Worm (Caenorhabditis elegans) whole organism, L1 larva: ENCODE results near the gene clec-227.

Experiments
- C04F5.9 ChIP-seq: sonication (generic microtip); optimal IDR thresholded peaks from 2 replicates; lab custom pipeline; 2016; ENCODE audit warnings: missing genetic modification characterization, missing compliant biosample characterization
- C16A3.4 ChIP-seq: fragments of 150-350 bp; optimal IDR thresholded peaks from 2 replicates; lab custom pipeline; 2014; ENCODE audit warnings: missing biosample characterization, missing genetic modification characterization
- Y116A8C.19 ChIP-seq: sonication (generic microtip); optimal IDR thresholded peaks from 2 replicates; lab custom pipeline; 2016; ENCODE audit warnings: missing compliant biosample characterization, missing genetic modification characterization, borderline replicate concordance
- alr-1 ChIP-seq: fragments of 200-800 bp; sonication (Bioruptor generic); optimal IDR thresholded peaks from 2 replicates; lab custom pipeline; 2018; ENCODE audit warnings: borderline replicate concordance, mild to moderate bottlenecking, missing genetic modification characterization, missing compliant biosample characterization
- ama-1 ChIP-seq: fragments of 150-350 bp; optimal IDR thresholded peaks from 2 replicates; lab custom pipeline; 2014
- blmp-1 ChIP-seq: fragments of 150-350 bp; optimal IDR thresholded peaks from 2 replicates; lab custom pipeline; 2014; ENCODE audit warnings: missing biosample characterization, missing genetic modification characterization
- ceh-63 ChIP-seq: fragments of 200-800 bp; sonication (Bioruptor generic); optimal IDR thresholded peaks from 2 replicates; lab custom pipeline; 2018; ENCODE audit warnings: mild to moderate bottlenecking, missing genetic modification characterization, missing compliant biosample characterization
- ceh-8 ChIP-seq: fragments of 200-800 bp; sonication (Bioruptor generic); optimal IDR thresholded peaks from 2 replicates; lab custom pipeline; 2018; ENCODE audit warnings: mild to moderate bottlenecking, missing genetic modification characterization, moderate library complexity, missing compliant biosample characterization
- dpl-1 ChIP-seq, 3 experiments: fragments of 150-350 bp in 2 of 3; sonication (generic microtip) in 1 of 3; optimal IDR thresholded peaks; 2 replicates each; lab custom pipeline; 2014 to 2017; ENCODE audit warnings: missing biosample characterization in 3 of 3, missing genetic modification characterization in 3 of 3, missing genetic modification reagents in 3 of 3
- efl-1 ChIP-seq, 4 experiments: fragments of 150-350 bp; optimal IDR thresholded peaks in 3 of 4; peaks in 1 of 4; 1 replicate in 1 of 4; 2 replicates in 3 of 4; lab custom pipeline; 2014; ENCODE audit warnings: missing biosample characterization in 2 of 4, missing genetic modification characterization in 2 of 4, missing genetic modification reagents in 2 of 4
- egl-13 ChIP-seq: sonication (generic microtip); optimal IDR thresholded peaks from 2 replicates; lab custom pipeline; 2016; ENCODE audit warnings: missing genotype, missing genetic modification reagents, missing genetic modification characterization, missing compliant biosample characterization
- egl-27 ChIP-seq, 2 experiments: fragments of 150-350 bp in 1 of 2; sonication (generic microtip); optimal IDR thresholded peaks; 3 replicates each; lab custom pipeline; 2017 to 2018; ENCODE audit warnings: missing biosample characterization in 2 of 2, missing genetic modification characterization in 2 of 2, missing genetic modification reagents in 2 of 2
- elt-2 ChIP-seq: sonication (generic microtip); optimal IDR thresholded peaks from 2 replicates; lab custom pipeline; 2016; ENCODE audit warnings: missing genetic modification characterization, mild to moderate bottlenecking, inconsistent platforms, missing compliant biosample characterization, missing genetic modification reagents
- ets-5 ChIP-seq: fragments of 200-800 bp; sonication (Bioruptor generic); IDR thresholded peaks from 2 replicates; pipeline ENCODE4 v1.3.6; 2022; ENCODE audit warnings: missing genetic modification characterization, missing compliant biosample characterization
- fkh-10 ChIP-seq: sonication (generic microtip); optimal IDR thresholded peaks from 2 replicates; lab custom pipeline; 2017; ENCODE audit warnings: missing biosample characterization, missing genetic modification reagents, missing genetic modification characterization
- fkh-4 ChIP-seq: sonication (generic microtip); optimal IDR thresholded peaks from 2 replicates; lab custom pipeline; 2016; ENCODE audit warnings: missing compliant biosample characterization, missing genetic modification characterization, borderline replicate concordance
- irx-1 ChIP-seq: sonication (generic microtip); optimal IDR thresholded peaks from 2 replicates; lab custom pipeline; 2016; ENCODE audit warnings: missing genetic modification characterization, missing compliant biosample characterization
- isw-1 ChIP-seq: fragments of 200-800 bp; sonication (Bioruptor generic); IDR thresholded peaks from 2 replicates; pipeline ENCODE4 v1.3.6; 2022; ENCODE audit warnings: missing genetic modification characterization, missing compliant biosample characterization
- jun-1 ChIP-seq: fragments of 150-350 bp; optimal IDR thresholded peaks from 2 replicates; lab custom pipeline; 2014; ENCODE audit warnings: missing biosample characterization, missing genetic modification reagents, missing genetic modification characterization
- lin-14 ChIP-seq: fragments of 200-800 bp; sonication (Bioruptor generic); optimal IDR thresholded peaks from 2 replicates; lab custom pipeline; 2018; ENCODE audit warnings: mild to moderate bottlenecking, missing genetic modification characterization, moderate library complexity, missing compliant biosample characterization
- mab-9 ChIP-seq: fragments of 200-800 bp; sonication (Bioruptor generic); IDR thresholded peaks from 2 replicates; pipeline ENCODE4 v1.3.6; 2022; ENCODE audit warnings: missing genetic modification reagents, missing genetic modification characterization, missing compliant biosample characterization
- mdl-1 ChIP-seq, 2 experiments: fragments of 150-350 bp; optimal IDR thresholded peaks; 2 replicates each; lab custom pipeline; 2014 to 2017; ENCODE audit warnings: missing biosample characterization in 2 of 2, missing genetic modification characterization in 2 of 2, inconsistent platforms in 1 of 2
- mef-2 ChIP-seq: fragments of 150-350 bp; optimal IDR thresholded peaks from 2 replicates; lab custom pipeline; 2014; ENCODE audit warnings: missing biosample characterization, missing genetic modification characterization
- nhr-11 ChIP-seq: fragments of 150-350 bp; optimal IDR thresholded peaks from 2 replicates; lab custom pipeline; 2014; ENCODE audit warnings: missing biosample characterization, missing genetic modification characterization
- nhr-12 ChIP-seq: sonication (generic microtip); optimal IDR thresholded peaks from 2 replicates; lab custom pipeline; 2017; ENCODE audit warnings: missing biosample characterization, missing genetic modification characterization
- nhr-19 ChIP-seq: fragments of 200-800 bp; sonication (Bioruptor generic); conservative IDR thresholded peaks from 2 replicates; pipeline ENCODE4 v1.3.6; 2022; ENCODE audit warnings: missing genetic modification characterization, missing compliant biosample characterization
- nhr-20 ChIP-seq: sonication (generic microtip); optimal IDR thresholded peaks from 2 replicates; lab custom pipeline; 2016; ENCODE audit warnings: mild to moderate bottlenecking, missing genetic modification characterization, missing compliant biosample characterization
- nhr-28 ChIP-seq: fragments of 150-350 bp; optimal IDR thresholded peaks from 2 replicates; lab custom pipeline; 2014; ENCODE audit warnings: missing biosample characterization, missing genetic modification characterization
- nhr-71 ChIP-seq: sonication (generic microtip); optimal IDR thresholded peaks from 2 replicates; lab custom pipeline; 2016; ENCODE audit warnings: mild to moderate bottlenecking, missing genetic modification characterization, moderate library complexity, missing compliant biosample characterization
- nhr-76 ChIP-seq: sonication (generic microtip); optimal IDR thresholded peaks from 2 replicates; lab custom pipeline; 2017; ENCODE audit warnings: missing biosample characterization, missing genetic modification characterization
- nhr-77 ChIP-seq: fragments of 150-350 bp; optimal IDR thresholded peaks from 2 replicates; lab custom pipeline; 2014; ENCODE audit warnings: missing biosample characterization, missing genetic modification characterization
- nhr-84 ChIP-seq: sonication (generic microtip); optimal IDR thresholded peaks from 2 replicates; lab custom pipeline; 2017; ENCODE audit warnings: missing biosample characterization, missing genetic modification characterization
- nhr-85 ChIP-seq: sonication (generic microtip); peaks from one replicate; lab custom pipeline; 2016; ENCODE audit warnings: missing genetic modification characterization, inconsistent platforms, missing compliant biosample characterization
- pax-3 ChIP-seq: fragments of 200-800 bp; sonication (Bioruptor generic); optimal IDR thresholded peaks from 2 replicates; lab custom pipeline; 2018; ENCODE audit warnings: mild to moderate bottlenecking, missing genetic modification characterization, moderate library complexity, missing compliant biosample characterization
- pqm-1 ChIP-seq: sonication (generic microtip); optimal IDR thresholded peaks from 3 replicates; lab custom pipeline; 2017; ENCODE audit warnings: missing biosample characterization, missing genetic modification characterization
- rnt-1 ChIP-seq: sonication (generic microtip); optimal IDR thresholded peaks from 2 replicates; lab custom pipeline; 2016; ENCODE audit warnings: mild to moderate bottlenecking, missing genetic modification characterization, moderate library complexity, missing compliant biosample characterization
- snpc-4 ChIP-seq: fragments of 150-350 bp; optimal IDR thresholded peaks from 2 replicates; lab custom pipeline; 2014; ENCODE audit warnings: missing biosample characterization, missing genetic modification characterization
- sox-4 ChIP-seq: sonication (generic microtip); optimal IDR thresholded peaks from 2 replicates; lab custom pipeline; 2016; ENCODE audit warnings: missing genetic modification characterization, missing compliant biosample characterization
- sptf-1 ChIP-seq: fragments of 150-350 bp; optimal IDR thresholded peaks from 2 replicates; lab custom pipeline; 2014; ENCODE audit warnings: missing biosample characterization, missing genetic modification characterization
- sup-37 ChIP-seq: fragments of 200-800 bp; sonication (Bioruptor generic); optimal IDR thresholded peaks from 2 replicates; lab custom pipeline; 2018; ENCODE audit warnings: mild to moderate bottlenecking, missing genetic modification characterization, missing compliant biosample characterization
- tlp-1 ChIP-seq: fragments of 150-350 bp; optimal IDR thresholded peaks from 2 replicates; lab custom pipeline; 2014; ENCODE audit warnings: missing biosample characterization, missing genetic modification characterization
- unc-30 ChIP-seq: sonication (generic microtip); optimal IDR thresholded peaks from 2 replicates; lab custom pipeline; 2017; ENCODE audit warnings: missing biosample characterization, missing genetic modification characterization
- unc-62 ChIP-seq: fragments of 150-350 bp; optimal IDR thresholded peaks from 2 replicates; lab custom pipeline; 2014; ENCODE audit warnings: missing biosample characterization, missing genetic modification reagents, missing genetic modification characterization
- unc-86 ChIP-seq: sonication (generic microtip); optimal IDR thresholded peaks from 2 replicates; lab custom pipeline; 2016; ENCODE audit warnings: missing genetic modification characterization, missing compliant biosample characterization
- unc-98 ChIP-seq: fragments of 200-800 bp; sonication (Bioruptor generic); IDR thresholded peaks from 2 replicates; pipeline ENCODE4 v1.3.6; 2022; ENCODE audit warnings: missing genetic modification characterization, missing compliant biosample characterization
- vab-15 ChIP-seq: sonication (generic microtip); optimal IDR thresholded peaks from 2 replicates; lab custom pipeline; 2017; ENCODE audit warnings: missing genotype, mild to moderate bottlenecking, missing genetic modification characterization, missing compliant biosample characterization
- zip-4 ChIP-seq: fragments of 200-800 bp; sonication (Bioruptor generic); optimal IDR thresholded peaks from 2 replicates; lab custom pipeline; 2018; ENCODE audit warnings: mild to moderate bottlenecking, missing genetic modification characterization, moderate library complexity, missing compliant biosample characterization

clec-227 gene

ce11 chrV:14503065-14503464 is 30.7 kb downstream of the clec-227 start (continued):
- TF ChIP-seq fkh-10 (GFP tag; lab: Kevin White, UChicago) (no peak), egl-27 (tag; optimal IDR thresholded peaks at IDR 0.05; lab: Kevin White, UChicago) (no peak), irx-1 (tag; lab: Kevin White, UChicago) (no peak), nhr-20 (tag; lab: Kevin White, UChicago) (peak; percentile 9), sptf-1 (tag; lab: Kevin White, UChicago) (no peak)

DNA sequence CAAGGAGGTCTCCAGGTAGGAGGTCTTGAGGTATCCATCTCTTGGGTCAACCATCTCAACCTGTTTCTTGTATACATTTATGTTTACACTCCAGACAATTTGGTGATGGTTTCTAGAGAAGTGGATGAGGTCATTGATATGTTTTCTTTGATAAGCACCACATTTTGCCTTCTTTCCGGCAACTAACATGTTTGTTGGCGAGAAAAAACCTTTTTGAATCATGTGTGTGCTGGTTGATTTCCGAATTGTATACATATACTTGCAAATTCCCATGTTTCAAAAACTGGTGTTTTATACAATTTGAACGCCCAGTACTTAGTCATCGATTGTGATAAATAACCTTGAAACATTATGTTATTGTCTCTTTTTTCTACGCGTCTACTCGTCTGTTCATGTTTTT is 31.8 kb downstream of the clec-227 start:
- TF ChIP-seq ets-5: no peak
- no peak for TF ChIP-seq ama-1 (lab: Kevin White, UChicago)
- TF ChIP-seq fkh-4 (tag; lab: Kevin White, UChicago): no peak
- no peak for TF ChIP-seq ceh-63 (GFP tag; lab: Kevin White, UChicago)
- no peak for TF ChIP-seq irx-1 (tag; lab: Kevin White, UChicago)
- peak; percentile 10 for TF ChIP-seq lin-14 (GFP tag; lab: Kevin White, UChicago)
- peak; percentile 19 for TF ChIP-seq elt-2 (tag; lab: Kevin White, UChicago)
- no peak for TF ChIP-seq isw-1 (GFP tag; lab: Robert Waterston, UW)
- TF ChIP-seq blmp-1 (tag; lab: Kevin White, UChicago): no peak
- TF ChIP-seq vab-15: no peak

- TF ChIP-seq pax-3 (tag; lab: Kevin White, UChicago): peak; percentile 6
- no peak for TF ChIP-seq ets-5
- no peak for TF ChIP-seq alr-1
- TF ChIP-seq unc-62 (GFP tag; lab: Kevin White, UChicago): no peak
- peak; percentile 62 for TF ChIP-seq lin-14 (GFP tag; lab: Kevin White, UChicago)
- TF ChIP-seq rnt-1 (tag; lab: Kevin White, UChicago): peak; percentile 20
- no peak for TF ChIP-seq efl-1 (optimal IDR thresholded peaks at IDR 0.05; lab: Kevin White, UChicago)
- TF ChIP-seq efl-1 (GFP tag; optimal IDR thresholded peaks at IDR 0.05 in 1 of 2; lab: Kevin White, UChicago): peak in 1 of 2 experiments; percentile 74
- TF ChIP-seq unc-86 (tag; lab: Kevin White, UChicago): no peak
- peak; percentile 1 for TF ChIP-seq nhr-71 (tag; lab: Kevin White, UChicago)
- TF ChIP-seq sup-37 (GFP tag; lab: Kevin White, UChicago): no peak
- peak; percentile 17 for TF ChIP-seq elt-2 (tag; lab: Kevin White, UChicago)
- no peak for TF ChIP-seq mef-2
- TF ChIP-seq nhr-84 (tag; lab: Kevin White, UChicago): no peak
These were observed 32.4 kb downstream of the clec-227 start for ce11 chrV:14504774-14505173.

- TF ChIP-seq nhr-85 (tag; lab: Kevin White, UChicago): peak; percentile 71
- TF ChIP-seq unc-30 (tag; lab: Kevin White, UChicago): no peak
- peak; percentile 80 for TF ChIP-seq pqm-1 (tag; lab: Kevin White, UChicago)
- TF ChIP-seq Y116A8C.19 (tag; lab: Kevin White, UChicago): no peak
- no peak for TF ChIP-seq isw-1 (GFP tag; lab: Robert Waterston, UW)
- no peak for TF ChIP-seq nhr-19 (GFP tag; lab: Robert Waterston, UW)
- no peak for TF ChIP-seq nhr-76 (tag; lab: Kevin White, UChicago)
- TF ChIP-seq egl-13 (tag; lab: Kevin White, UChicago): no peak
- no peak for TF ChIP-seq egl-27 (tag; optimal IDR thresholded peaks at IDR 0.05; lab: Kevin White, UChicago)
- no peak for TF ChIP-seq unc-98 (GFP tag; lab: Robert Waterston, UW)
- TF ChIP-seq C04F5.9 (tag; lab: Kevin White, UChicago): no peak
- TF ChIP-seq sox-4 (tag; lab: Kevin White, UChicago): no peak
- TF ChIP-seq mdl-1 (tag; optimal IDR thresholded peaks at IDR 0.05; lab: Kevin White, UChicago): no peak
- peak; percentile 62 for TF ChIP-seq lin-14 (GFP tag; lab: Kevin White, UChicago)
- TF ChIP-seq nhr-28 (tag; lab: Kevin White, UChicago): no peak
- TF ChIP-seq dpl-1 (GFP tag; optimal IDR thresholded peaks at IDR 0.05; lab: Kevin White, UChicago): no peak
- no peak for TF ChIP-seq ceh-8 (GFP tag; lab: Kevin White, UChicago)
- TF ChIP-seq zip-4 (GFP tag; lab: Kevin White, UChicago): no peak
- TF ChIP-seq jun-1 (tag; lab: Kevin White, UChicago): no peak
- TF ChIP-seq mab-9: no peak
- no peak for TF ChIP-seq C16A3.4 (tag; lab: Kevin White, UChicago)
- no peak for TF ChIP-seq nhr-11
- no peak for TF ChIP-seq nhr-12
- peak; percentile 31 for TF ChIP-seq tlp-1
- TF ChIP-seq snpc-4 (tag; lab: Kevin White, UChicago): no peak
- TF ChIP-seq pax-3 (tag; lab: Kevin White, UChicago): no peak
- no peak for TF ChIP-seq nhr-77 (tag; lab: Kevin White, UChicago)
These were observed 33.5 kb downstream of the clec-227 start for ce11 chrV:14505745-14506214.
